Worm (Caenorhabditis elegans): ENCODE measurements around the gene F54F12.1.

- TF ChIP-seq ceh-9 (tag; optimal IDR thresholded peaks at IDR 0.05), result no peak
- no peak for TF ChIP-seq C38D4.7 (GFP tag; optimal IDR thresholded peaks at IDR 0.05)
- TF ChIP-seq ama-1 (optimal IDR thresholded peaks at IDR 0.05), result no peak
- TF ChIP-seq tbx-7 (tag; optimal IDR thresholded peaks at IDR 0.05), result no peak
These were observed 43.3 kb downstream of the F54F12.1 start for ce11 chrIII:13011927-13012326.
